Fruit fly (Drosophila melanogaster) whole organism, prepupa: Measurements from ENCODE around the gene CG17147.

ENCODE experiments used
- Eip78C ChIP-seq: fragments of 200-800 bp; sonication (Bioruptor generic); peaks from one replicate; lab custom pipeline; 2016; ENCODE audit warnings: missing biosample characterization, missing genetic modification characterization
- Sox14 ChIP-seq: fragments of 200-800 bp; sonication (Bioruptor generic); optimal IDR thresholded peaks from 3 replicates; lab custom pipeline; 2016; ENCODE audit warnings: missing biosample characterization, missing genetic modification characterization

DNA sequence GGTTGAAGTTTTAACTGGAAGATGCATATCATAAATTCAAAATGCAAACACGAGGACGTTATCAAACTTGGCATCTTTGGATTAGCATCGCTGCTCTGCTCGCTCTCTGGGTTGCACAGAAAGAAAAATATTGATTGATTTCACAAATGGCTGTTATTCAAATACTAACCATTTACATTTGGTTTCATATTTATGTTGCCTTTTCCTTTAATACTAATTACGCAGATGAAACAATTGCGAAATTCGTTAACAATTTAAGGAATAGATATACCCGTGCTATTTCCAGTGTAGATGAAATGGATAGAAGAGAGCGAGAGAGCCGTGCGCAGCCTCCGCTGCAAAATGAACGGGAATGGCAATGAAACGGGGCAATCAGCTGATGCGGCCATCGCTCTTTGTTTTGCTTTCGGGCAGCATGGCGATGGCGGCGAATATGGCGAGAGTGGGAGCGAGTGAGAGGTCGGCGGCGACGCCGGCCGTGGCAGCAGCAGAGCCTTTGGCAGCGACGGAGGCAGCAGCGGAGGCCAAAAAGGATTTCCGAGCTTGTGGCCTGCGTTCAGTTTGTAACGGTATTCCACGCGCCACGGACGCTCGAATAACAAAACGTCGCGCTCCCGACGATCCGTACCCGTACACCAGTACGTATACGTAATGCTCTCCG, 23.9 kb downstream of the CG17147 start, which contains the start of gene rdgC:
- TF ChIP-seq Sox14 (GFP tag; lab: Kevin White, UChicago) (peak; percentile 90), Eip78C (GFP tag; lab: Kevin White, UChicago) (peak; percentile 97)
